Worm (Caenorhabditis elegans): ENCODE measurements around the gene lgc-28.
A peak's percentile ranks its signal among the peaks of the same experiment; 100 is the strongest.

- no peak for TF ChIP-seq ama-1 (optimal IDR thresholded peaks at IDR 0.05)
- no peak for TF ChIP-seq nhr-12 (tag; optimal IDR thresholded peaks at IDR 0.05)
- TF ChIP-seq pqm-1 (tag; optimal IDR thresholded peaks at IDR 0.05) = peak; percentile 73
- no peak for TF ChIP-seq zag-1 (tag; optimal IDR thresholded peaks at IDR 0.05)
- no peak for TF ChIP-seq mdl-1 (tag; optimal IDR thresholded peaks at IDR 0.05)
Observed at ce11 chrII:2610202-2610912, 14.5 kb upstream of the lgc-28 start, which contains the start of gene sri-38.

Data from whole organism, L3 larva.